Worm (Caenorhabditis elegans) whole organism, L1 larva: ENCODE results near the gene C37H5.5.

Source experiments
- blmp-1 ChIP-seq: fragments of 150-350 bp; optimal IDR thresholded peaks from 2 replicates; lab custom pipeline; 2014; ENCODE audit warnings: missing biosample characterization, missing genetic modification characterization
- dsc-1 ChIP-seq: sonication (generic microtip); optimal IDR thresholded peaks from 2 replicates; lab custom pipeline; 2016; ENCODE audit warnings: mild to moderate bottlenecking, missing genetic modification characterization, missing compliant biosample characterization
- efl-1 ChIP-seq, 4 experiments: fragments of 150-350 bp; optimal IDR thresholded peaks in 3 of 4; peaks in 1 of 4; 1 replicate in 1 of 4; 2 replicates in 3 of 4; lab custom pipeline; 2014; ENCODE audit warnings: missing biosample characterization in 2 of 4, missing genetic modification characterization in 2 of 4, missing genetic modification reagents in 2 of 4
- elt-2 ChIP-seq: sonication (generic microtip); optimal IDR thresholded peaks from 2 replicates; lab custom pipeline; 2016; ENCODE audit warnings: missing genetic modification characterization, mild to moderate bottlenecking, inconsistent platforms, missing compliant biosample characterization, missing genetic modification reagents
- nhr-20 ChIP-seq: sonication (generic microtip); optimal IDR thresholded peaks from 2 replicates; lab custom pipeline; 2016; ENCODE audit warnings: mild to moderate bottlenecking, missing genetic modification characterization, missing compliant biosample characterization
- snpc-4 ChIP-seq: fragments of 150-350 bp; optimal IDR thresholded peaks from 2 replicates; lab custom pipeline; 2014; ENCODE audit warnings: missing biosample characterization, missing genetic modification characterization

DNA sequence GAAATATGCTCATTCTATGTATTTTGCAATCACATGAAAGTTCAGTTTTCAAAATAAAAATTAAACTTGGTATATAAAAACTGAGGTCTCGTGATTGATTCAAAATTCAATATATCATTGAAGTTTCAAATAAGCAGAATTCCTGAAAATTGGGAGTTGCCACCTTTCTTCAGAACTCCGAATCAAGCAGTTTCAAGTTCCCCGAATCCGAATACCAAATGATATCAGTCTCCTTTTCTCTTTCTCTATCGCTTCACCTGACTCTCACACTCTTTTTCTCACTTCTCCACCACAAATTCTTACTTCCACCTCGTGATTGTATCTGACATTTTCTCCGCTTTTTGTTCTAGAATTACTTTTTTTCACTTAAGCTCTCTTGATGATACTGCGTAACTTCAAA is 32.9 kb upstream of the C37H5.5 start, which contains the start of gene R02F11.2:
- no peak for TF ChIP-seq elt-2 (tag; lab: Kevin White, UChicago)
- no peak for TF ChIP-seq snpc-4
- peak; percentile 17 for TF ChIP-seq nhr-20
- no peak for TF ChIP-seq dsc-1 (tag; lab: Kevin White, UChicago)
- TF ChIP-seq efl-1 (optimal IDR thresholded peaks at IDR 0.05; lab: Kevin White, UChicago): no peak
- TF ChIP-seq efl-1 (GFP tag; optimal IDR thresholded peaks at IDR 0.05 in 1 of 2; lab: Kevin White, UChicago): no peak
- no peak for TF ChIP-seq blmp-1 (tag; lab: Kevin White, UChicago)
